Worm (Caenorhabditis elegans) whole organism, young adult: Measurements from ENCODE around the gene glt-6.
A peak's percentile ranks its signal among the peaks of the same experiment; 100 is the strongest.

Source experiments
- F33H1.4 ChIP-seq: fragments of 200-800 bp; sonication (Bioruptor generic); IDR thresholded peaks from 2 replicates; pipeline ENCODE4 v1.3.6; 2022; ENCODE audit warnings: missing genetic modification reagents, missing genetic modification characterization, missing compliant biosample characterization
- F49E8.2 ChIP-seq: sonication (generic microtip); optimal IDR thresholded peaks from 3 replicates; lab custom pipeline; 2017; ENCODE audit warnings: missing genetic modification characterization, mild to moderate bottlenecking, missing compliant biosample characterization, antibody characterized with exemption, moderate library complexity; ENCODE audit not compliant: insufficient read depth
- F52B5.7 ChIP-seq: sonication (generic microtip); optimal IDR thresholded peaks from 2 replicates; lab custom pipeline; 2016; ENCODE audit warnings: mild to moderate bottlenecking, missing genetic modification characterization, missing compliant biosample characterization
- F57A8.1 ChIP-seq: fragments of 200-800 bp; sonication (Bioruptor generic); optimal IDR thresholded peaks from 2 replicates; lab custom pipeline; 2018; ENCODE audit warnings: mild to moderate bottlenecking, missing genetic modification characterization, moderate library complexity, missing compliant biosample characterization
- ZK185.1 ChIP-seq: sonication (generic microtip); optimal IDR thresholded peaks from 2 replicates; lab custom pipeline; 2016; ENCODE audit warnings: mild to moderate bottlenecking, missing genetic modification characterization, missing compliant biosample characterization; ENCODE audit not compliant: poor library complexity, severe bottlenecking
- attf-3 ChIP-seq: fragments of 200-800 bp; sonication (Bioruptor generic); conservative IDR thresholded peaks from 2 replicates; pipeline ENCODE4 v1.3.6; 2022; ENCODE audit warnings: missing genetic modification reagents, missing genetic modification characterization, missing compliant biosample characterization
- attf-5 ChIP-seq: fragments of 200-800 bp; sonication (Bioruptor generic); optimal IDR thresholded peaks from 2 replicates; lab custom pipeline; 2018; ENCODE audit warnings: mild to moderate bottlenecking, missing genetic modification characterization, missing compliant biosample characterization
- bed-2 ChIP-seq: fragments of 200-800 bp; sonication (Bioruptor generic); IDR thresholded peaks from 2 replicates; pipeline ENCODE4 v1.3.6; 2022; ENCODE audit warnings: missing genetic modification reagents, missing genetic modification characterization, missing compliant biosample characterization
- ceh-27 ChIP-seq: fragments of 200-800 bp; sonication (Bioruptor generic); optimal IDR thresholded peaks from 2 replicates; lab custom pipeline; 2018; ENCODE audit warnings: mild to moderate bottlenecking, missing genetic modification characterization, moderate library complexity, missing compliant biosample characterization
- dpl-1 ChIP-seq: fragments of 150-350 bp; optimal IDR thresholded peaks from 2 replicates; lab custom pipeline; 2014; ENCODE audit warnings: missing biosample characterization, missing genetic modification reagents, missing genetic modification characterization
- efl-1 ChIP-seq: fragments of 150-350 bp; optimal IDR thresholded peaks from 2 replicates; lab custom pipeline; 2014; ENCODE audit warnings: missing biosample characterization, missing genetic modification reagents, missing genetic modification characterization
- egl-18 ChIP-seq: fragments of 200-800 bp; sonication (Bioruptor generic); IDR thresholded peaks from 2 replicates; pipeline ENCODE4 v1.3.6; 2022; ENCODE audit warnings: missing genetic modification reagents, missing genetic modification characterization, missing compliant biosample characterization
- egl-44 ChIP-seq: fragments of 200-800 bp; sonication (Bioruptor generic); IDR thresholded peaks from 2 replicates; pipeline ENCODE4 v1.3.6; 2022; ENCODE audit warnings: missing genetic modification reagents, missing genetic modification characterization, missing compliant biosample characterization
- egrh-3 ChIP-seq: fragments of 200-800 bp; sonication (Bioruptor generic); IDR thresholded peaks from 2 replicates; pipeline ENCODE4 v1.3.6; 2022; ENCODE audit warnings: missing genetic modification reagents, missing genetic modification characterization, missing compliant biosample characterization
- ekl-4 ChIP-seq: fragments of 200-800 bp; sonication (Bioruptor generic); IDR thresholded peaks from 2 replicates; pipeline ENCODE4 v1.3.6; 2022; ENCODE audit warnings: missing genetic modification reagents, missing genetic modification characterization, missing compliant biosample characterization
- gei-17 ChIP-seq: fragments of 200-800 bp; sonication (Bioruptor generic); optimal IDR thresholded peaks from 2 replicates; lab custom pipeline; 2018; ENCODE audit warnings: mild to moderate bottlenecking, missing genetic modification characterization, missing compliant biosample characterization
- him-1 ChIP-seq: sonication (generic microtip); optimal IDR thresholded peaks from 2 replicates; lab custom pipeline; 2016; ENCODE audit warnings: missing genotype, missing genetic modification reagents, missing genetic modification characterization, missing compliant biosample characterization
- hmg-1.2 ChIP-seq: fragments of 200-800 bp; sonication (Bioruptor generic); IDR thresholded peaks from 2 replicates; pipeline ENCODE4 v1.3.6; 2022; ENCODE audit warnings: missing genetic modification reagents, missing genetic modification characterization, missing compliant biosample characterization
- lag-1 ChIP-seq: fragments of 200-800 bp; sonication (Bioruptor generic); IDR thresholded peaks from 2 replicates; pipeline ENCODE4 v1.3.6; 2022; ENCODE audit warnings: missing genetic modification reagents, missing genetic modification characterization, missing compliant biosample characterization
- lin-40 ChIP-seq: sonication (generic microtip); optimal IDR thresholded peaks from 2 replicates; lab custom pipeline; 2016; ENCODE audit warnings: missing genetic modification characterization, mild to moderate bottlenecking, missing compliant biosample characterization, missing genotype, missing genetic modification reagents
- lin-54 ChIP-seq: fragments of 200-800 bp; sonication (Bioruptor generic); optimal IDR thresholded peaks from 2 replicates; lab custom pipeline; 2018; ENCODE audit warnings: mild to moderate bottlenecking, missing genetic modification characterization, missing compliant biosample characterization
- lsl-1 ChIP-seq: fragments of 200-800 bp; sonication (Bioruptor generic); optimal IDR thresholded peaks from 2 replicates; lab custom pipeline; 2018; ENCODE audit warnings: mild to moderate bottlenecking, missing genetic modification characterization, moderate library complexity, missing compliant biosample characterization
- lsy-27 ChIP-seq: sonication (generic microtip); optimal IDR thresholded peaks from 2 replicates; lab custom pipeline; 2017; ENCODE audit warnings: missing genetic modification characterization, mild to moderate bottlenecking, missing compliant biosample characterization, antibody characterized with exemption, missing genotype, borderline replicate concordance; ENCODE audit not compliant: insufficient read depth
- madf-3 ChIP-seq: fragments of 200-800 bp; sonication (Bioruptor generic); IDR thresholded peaks from 2 replicates; pipeline ENCODE4 v1.3.6; 2022; ENCODE audit warnings: missing genetic modification reagents, missing genetic modification characterization, missing compliant biosample characterization
- madf-6 ChIP-seq: fragments of 200-800 bp; sonication (Bioruptor generic); IDR thresholded peaks from 2 replicates; pipeline ENCODE4 v1.3.6; 2022; ENCODE audit warnings: missing genetic modification reagents, missing genetic modification characterization, missing compliant biosample characterization
- mcd-1 ChIP-seq: fragments of 200-800 bp; sonication (Bioruptor generic); IDR thresholded peaks from 2 replicates; pipeline ENCODE4 v1.3.6; 2022; ENCODE audit warnings: missing genetic modification reagents, missing genetic modification characterization, missing compliant biosample characterization
- mel-28 ChIP-seq: sonication (generic microtip); optimal IDR thresholded peaks from 2 replicates; lab custom pipeline; 2016; ENCODE audit warnings: borderline replicate concordance, mild to moderate bottlenecking, missing genetic modification characterization, missing compliant biosample characterization
- nfya-2 ChIP-seq: fragments of 200-800 bp; sonication (Bioruptor generic); IDR thresholded peaks from 2 replicates; pipeline ENCODE4 v1.3.6; 2022; ENCODE audit warnings: missing genetic modification reagents, missing genetic modification characterization, missing compliant biosample characterization
- nfyb-1 ChIP-seq: fragments of 200-800 bp; sonication (Bioruptor generic); IDR thresholded peaks from 2 replicates; pipeline ENCODE4 v1.3.6; 2022; ENCODE audit warnings: missing genetic modification reagents, missing genetic modification characterization, missing compliant biosample characterization
- nhr-179 ChIP-seq: sonication (generic microtip); optimal IDR thresholded peaks from 2 replicates; lab custom pipeline; 2016; ENCODE audit warnings: mild to moderate bottlenecking, missing genetic modification characterization, missing compliant biosample characterization
- snpc-1.3 ChIP-seq: sonication (generic microtip); optimal IDR thresholded peaks from 2 replicates; lab custom pipeline; 2017; ENCODE audit warnings: missing genetic modification characterization, mild to moderate bottlenecking, missing compliant biosample characterization, antibody characterized with exemption, moderate library complexity, missing genotype, missing genetic modification reagents; ENCODE audit not compliant: insufficient read depth
- snpc-3.4 ChIP-seq: sonication (generic microtip); optimal IDR thresholded peaks from 2 replicates; lab custom pipeline; 2017; ENCODE audit warnings: missing genetic modification characterization, mild to moderate bottlenecking, missing compliant biosample characterization, antibody characterized with exemption, moderate library complexity, missing genotype, missing genetic modification reagents
- snpc-4 ChIP-seq, 5 experiments: fragments of 150-350 bp in 1 of 5; sonication (generic microtip) in 4 of 5; optimal IDR thresholded peaks; 2 replicates each; lab custom pipeline; 2014 to 2018; ENCODE audit warnings: missing genetic modification characterization in 5 of 5, missing biosample characterization in 3 of 5, antibody characterized with exemption in 2 of 5, mild to moderate bottlenecking in 2 of 5, missing compliant biosample characterization in 2 of 5, missing genotype in 2 of 5, moderate library complexity in 2 of 5, missing genetic modification reagents in 1 of 5
- xnd-1 ChIP-seq: sonication (generic microtip); optimal IDR thresholded peaks from 2 replicates; lab custom pipeline; 2016; ENCODE audit warnings: missing genotype, missing genetic modification reagents, missing genetic modification characterization, missing compliant biosample characterization
- zim-3 ChIP-seq: sonication (generic microtip); optimal IDR thresholded peaks from 2 replicates; lab custom pipeline; 2017; ENCODE audit warnings: mild to moderate bottlenecking, missing genetic modification characterization, moderate library complexity, missing compliant biosample characterization
- ztf-28 ChIP-seq: fragments of 200-800 bp; sonication (Bioruptor generic); IDR thresholded peaks from 2 replicates; pipeline ENCODE4 v1.3.6; 2022; ENCODE audit warnings: missing genetic modification reagents, missing genetic modification characterization, missing compliant biosample characterization

The glt-6 gene

DNA sequence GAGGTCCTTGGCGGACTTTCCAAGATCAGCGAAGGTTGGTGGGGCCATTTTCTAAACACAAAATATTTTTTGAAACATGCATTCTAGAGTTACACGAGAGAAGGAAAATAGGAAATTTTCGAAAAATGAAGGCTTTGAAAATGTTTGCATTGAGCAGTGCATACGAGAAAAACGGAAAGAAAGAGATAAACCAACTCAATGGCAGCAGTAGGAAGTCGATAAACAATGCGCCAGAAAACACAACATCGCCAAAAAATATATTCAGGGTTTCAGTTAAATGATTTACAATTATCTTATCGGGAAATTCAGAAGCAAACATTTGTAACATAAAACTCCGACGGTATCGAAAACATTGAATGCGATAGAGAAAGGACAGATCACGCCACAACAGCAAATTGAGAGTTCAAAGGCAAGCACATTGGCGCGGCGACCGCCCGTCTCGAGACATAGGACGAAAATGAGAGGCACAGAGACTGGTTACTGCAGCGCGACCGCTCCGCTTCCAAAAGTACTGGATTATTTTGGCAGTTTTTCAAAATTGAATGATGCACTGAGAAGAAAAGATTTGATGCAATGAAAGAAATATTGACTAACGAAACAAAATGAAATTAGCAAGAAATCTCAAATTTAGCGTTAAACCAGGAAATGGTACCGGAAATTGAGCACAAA lies 4.6 kb downstream of the glt-6 start, which contains the start of the genes vdac-1 and R05G6.5 (continued):
- peak; percentile 92 for TF ChIP-seq hmg-1.2 (GFP tag; lab: Robert Waterston, UW)
- TF ChIP-seq egrh-3: 0 out of 2 replicates have a peak, but pooled peaks have one; percentile 8
- TF ChIP-seq mcd-1 (GFP tag; lab: Robert Waterston, UW): peak; percentile 75
- TF ChIP-seq ekl-4: peak; percentile 87
- peak; percentile 22 for TF ChIP-seq snpc-4 (GFP tag; optimal IDR thresholded peaks at IDR 0.05; lab: Kevin White, UChicago)
- peak; percentile 17 to 58 (median 24) for TF ChIP-seq snpc-4 (tag; optimal IDR thresholded peaks at IDR 0.05; lab: Kevin White, UChicago)
- TF ChIP-seq madf-3 (GFP tag; lab: Robert Waterston, UW): peak; percentile 97
- peak; percentile 35 for TF ChIP-seq F52B5.7 (tag; lab: Kevin White, UChicago)
- no peak for TF ChIP-seq ZK185.1 (tag; lab: Kevin White, UChicago)
- TF ChIP-seq, all 124 proteins: peak for 41

DNA sequence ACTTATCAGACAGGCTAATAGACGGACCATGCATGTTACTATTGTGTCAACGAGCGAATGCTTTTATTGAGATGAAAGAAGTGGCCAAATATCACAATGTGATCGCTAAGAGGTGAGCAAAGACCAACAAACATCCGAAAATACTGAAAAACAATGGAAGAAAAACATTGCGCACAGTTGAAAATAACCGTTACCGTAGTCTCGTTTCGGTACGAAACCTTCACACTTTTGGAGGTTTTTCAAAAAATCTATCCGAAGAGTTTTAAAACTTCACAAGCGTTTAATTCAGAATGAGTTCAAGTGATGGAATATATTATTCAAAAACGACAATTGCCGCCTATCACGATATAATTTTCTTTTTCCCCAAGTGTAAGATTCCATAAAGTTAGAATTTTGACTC lies 5.4 kb downstream of the glt-6 start:
- peak; percentile 16 for TF ChIP-seq him-1 (tag; lab: Kevin White, UChicago)
- TF ChIP-seq xnd-1 (tag; lab: Kevin White, UChicago): peak; percentile 6
- no peak for TF ChIP-seq mel-28 (tag; lab: Kevin White, UChicago)
- no peak for TF ChIP-seq gei-17
- TF ChIP-seq lsl-1 (GFP tag; lab: Kevin White, UChicago): peak; percentile 79
- TF ChIP-seq lag-1: no peak
- no peak for TF ChIP-seq bed-2 (GFP tag; lab: Robert Waterston, UW)
- TF ChIP-seq F49E8.2: no peak
- peak; percentile 35; the same call in 1 of the 2 replicates for TF ChIP-seq attf-3 (GFP tag; lab: Robert Waterston, UW)
- TF ChIP-seq nhr-179 (tag; lab: Kevin White, UChicago): no peak
- peak; percentile 40 for TF ChIP-seq dpl-1
- peak; percentile 53 for TF ChIP-seq lin-54
- TF ChIP-seq F33H1.4 (GFP tag; lab: Robert Waterston, UW): peak; percentile 80
- TF ChIP-seq egl-18 (GFP tag; lab: Robert Waterston, UW): no peak
- peak; percentile 54; the same call in 1 of the 2 replicates for TF ChIP-seq madf-6 (GFP tag; lab: Robert Waterston, UW)
- TF ChIP-seq efl-1: peak; percentile 51

DNA sequence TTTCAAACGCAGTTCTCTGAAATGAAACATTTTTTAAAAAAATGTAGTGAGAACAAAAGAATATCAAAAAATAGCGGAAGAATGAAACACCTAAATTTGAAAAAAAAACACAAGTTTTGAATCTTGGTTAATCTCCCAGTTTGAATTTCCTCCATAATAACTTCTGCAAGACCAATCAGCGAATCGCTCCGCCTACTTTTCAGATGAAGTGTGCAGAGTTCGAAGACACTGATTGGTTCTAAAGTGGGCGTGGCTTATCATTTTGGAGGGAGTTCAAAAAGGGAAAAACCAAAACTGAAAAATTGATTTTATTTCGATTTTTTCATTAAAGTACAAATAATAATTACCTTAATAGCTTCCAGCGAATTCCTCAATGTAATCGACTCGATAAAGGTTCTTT lies 7.4 kb downstream of the glt-6 start:
- TF ChIP-seq snpc-1.3 (tag; lab: Kevin White, UChicago) (peak; percentile 4), snpc-3.4 (peak; percentile 14), F49E8.2 (no peak), gei-17 (no peak), nfyb-1 (GFP tag; lab: Robert Waterston, UW) (peak; percentile 97), him-1 (tag; lab: Kevin White, UChicago) (no peak), efl-1 (peak; percentile 18), lin-54 (no peak), xnd-1 (tag; lab: Kevin White, UChicago) (no peak), egl-44 (GFP tag; lab: Robert Waterston, UW) (no peak), nfya-2 (GFP tag; lab: Robert Waterston, UW) (0 out of 2 replicates have a peak, but pooled peaks have one; percentile 80)

DNA sequence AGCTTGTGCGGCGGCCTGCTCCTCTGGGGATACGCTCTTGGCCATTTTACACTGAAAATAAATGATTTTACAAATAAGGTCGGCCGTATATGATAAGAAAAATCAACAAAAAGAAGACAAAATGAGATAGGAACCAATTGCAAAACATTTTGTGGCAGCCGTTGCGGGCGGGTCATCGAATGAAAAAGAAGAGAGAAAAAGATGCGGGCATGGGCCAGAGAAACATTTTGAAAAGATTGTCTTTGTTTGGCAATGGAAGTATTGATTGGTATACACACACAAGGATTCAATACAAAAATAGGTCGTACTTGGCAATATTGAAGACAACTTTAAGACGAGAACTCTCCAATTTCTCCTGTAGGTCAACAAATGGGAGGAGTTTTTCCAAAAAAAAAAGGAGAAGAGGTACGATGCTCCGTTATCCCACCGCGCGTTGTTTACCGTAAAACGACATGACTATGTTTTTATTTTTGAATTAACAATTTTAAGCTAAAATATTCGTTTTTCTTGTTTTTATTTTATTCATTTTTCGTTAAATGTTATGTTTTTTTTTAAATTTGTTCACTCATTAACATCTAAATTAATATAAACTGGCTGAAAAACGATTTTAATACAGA lies 9.3 kb downstream of the glt-6 start, which contains the start of the genes plc-4 and R05G6.4:
Gene plc-4 (minus strand): TSS at position 51 of the 617 bp plus-strand sequence.
Gene R05G6.4 (plus strand): TSS at position 617 of the 617 bp plus-strand sequence.
- TF ChIP-seq xnd-1 (tag; lab: Kevin White, UChicago) (no peak), zim-3 (tag; lab: Kevin White, UChicago) (no peak), ztf-28 (GFP tag; lab: Robert Waterston, UW) (no peak), lsy-27 (tag; lab: Kevin White, UChicago) (no peak), F57A8.1 (GFP tag; lab: Kevin White, UChicago) (no peak), lin-40 (tag; lab: Kevin White, UChicago) (no peak), attf-3 (GFP tag; lab: Robert Waterston, UW) (peak; percentile 94), attf-5 (GFP tag; lab: Kevin White, UChicago) (peak; percentile 7), ceh-27 (GFP tag; lab: Kevin White, UChicago) (no peak)
- TF ChIP-seq, all 124 proteins: peak for 2
